Fruit fly (Drosophila melanogaster) whole organism, pupa: Measurements from ENCODE around the gene CG8117.

ENCODE experiments used
- CG10348 ChIP-seq: fragments of 200-800 bp; sonication (Bioruptor generic); IDR thresholded peaks from 2 replicates; pipeline ENCODE4 v1.3.6; 2022; ENCODE audit warnings: missing biosample characterization, missing genetic modification characterization
- CG12605 ChIP-seq: fragments of 200-800 bp; sonication (Bioruptor generic); IDR thresholded peaks from 2 replicates; pipeline ENCODE4 v1.3.6; 2022; ENCODE audit warnings: missing biosample characterization, missing genetic modification characterization
- CG13204 ChIP-seq: fragments of 200-800 bp; sonication (Bioruptor generic); optimal IDR thresholded peaks from 2 replicates; lab custom pipeline; 2018; ENCODE audit warnings: missing biosample characterization, mild to moderate bottlenecking, missing genetic modification characterization, moderate library complexity
- CG14655 ChIP-seq: fragments of 200-800 bp; sonication (Bioruptor generic); optimal IDR thresholded peaks from 3 replicates; lab custom pipeline; 2017; ENCODE audit warnings: mild to moderate bottlenecking, missing biosample characterization, missing genetic modification reagents, missing genetic modification characterization
- CG15710 ChIP-seq: fragments of 200-800 bp; sonication (Bioruptor generic); optimal IDR thresholded peaks from 2 replicates; lab custom pipeline; 2018; ENCODE audit warnings: missing biosample characterization, mild to moderate bottlenecking, missing genetic modification characterization, moderate library complexity
- CG17806 ChIP-seq: fragments of 200-800 bp; sonication (Bioruptor generic); optimal IDR thresholded peaks from 2 replicates; lab custom pipeline; 2018; ENCODE audit warnings: missing biosample characterization, mild to moderate bottlenecking, missing genetic modification characterization, moderate library complexity
- CG32121 ChIP-seq: fragments of 200-800 bp; sonication (Bioruptor generic); IDR thresholded peaks from 2 replicates; pipeline ENCODE4 v1.3.6; 2022; ENCODE audit warnings: missing biosample characterization, missing genetic modification characterization
- CG34367 ChIP-seq: fragments of 200-800 bp; sonication (Bioruptor generic); optimal IDR thresholded peaks from 2 replicates; lab custom pipeline; 2018; ENCODE audit warnings: missing biosample characterization, mild to moderate bottlenecking, missing genetic modification characterization
- CG4496 ChIP-seq: fragments of 200-800 bp; sonication (Bioruptor generic); IDR thresholded peaks from 3 replicates; pipeline ENCODE4 v1.3.6; 2022; ENCODE audit warnings: missing biosample characterization, missing genetic modification characterization
- CG8159 ChIP-seq: fragments of 200-800 bp; sonication (Bioruptor generic); optimal IDR thresholded peaks from 3 replicates; lab custom pipeline; 2018; ENCODE audit warnings: missing biosample characterization, mild to moderate bottlenecking, missing genetic modification characterization, moderate library complexity
- CG8301 ChIP-seq: fragments of 200-800 bp; sonication (Bioruptor generic); optimal IDR thresholded peaks from 2 replicates; lab custom pipeline; 2018; ENCODE audit warnings: missing biosample characterization, mild to moderate bottlenecking, missing genetic modification characterization
- CG9948 ChIP-seq: fragments of 200-800 bp; sonication (Bioruptor generic); optimal IDR thresholded peaks from 2 replicates; lab custom pipeline; 2018; ENCODE audit warnings: missing biosample characterization, mild to moderate bottlenecking, missing genetic modification characterization, moderate library complexity
- D1 ChIP-seq: fragments of 200-800 bp; sonication (Bioruptor generic); optimal IDR thresholded peaks from 2 replicates; lab custom pipeline; 2018; ENCODE audit warnings: missing biosample characterization, mild to moderate bottlenecking, missing genetic modification characterization, moderate library complexity
- EcR ChIP-seq: fragments of 200-800 bp; sonication (Bioruptor generic); optimal IDR thresholded peaks from 3 replicates; lab custom pipeline; 2019; ENCODE audit warnings: missing biosample characterization, missing genetic modification characterization, mild to moderate bottlenecking, moderate library complexity, missing genetic modification reagents
- Ets98B ChIP-seq: fragments of 200-800 bp; sonication (Bioruptor generic); IDR thresholded peaks from 2 replicates; pipeline ENCODE4 v1.3.6; 2022; ENCODE audit warnings: missing biosample characterization, missing genetic modification characterization
- Pif1A ChIP-seq: fragments of 200-800 bp; sonication (Bioruptor generic); optimal IDR thresholded peaks from 3 replicates; lab custom pipeline; 2016; ENCODE audit warnings: missing biosample characterization, missing genetic modification characterization
- Pif1B ChIP-seq: fragments of 200-800 bp; sonication (Bioruptor generic); optimal IDR thresholded peaks from 3 replicates; lab custom pipeline; 2016; ENCODE audit warnings: missing biosample characterization, missing genetic modification characterization
- Snoo ChIP-seq: fragments of 200-800 bp; sonication (Bioruptor generic); optimal IDR thresholded peaks from 3 replicates; lab custom pipeline; 2017; ENCODE audit warnings: missing biosample characterization, mild to moderate bottlenecking, missing genetic modification characterization, inconsistent platforms
- fd96Ca ChIP-seq: fragments of 200-800 bp; sonication (Bioruptor generic); IDR thresholded peaks from 3 replicates; pipeline ENCODE4 v1.3.6; 2022; ENCODE audit warnings: missing biosample characterization, missing genetic modification characterization
- gl ChIP-seq: fragments of 200-800 bp; sonication (Bioruptor generic); optimal IDR thresholded peaks from 2 replicates; lab custom pipeline; 2018; ENCODE audit warnings: missing biosample characterization, mild to moderate bottlenecking, missing genetic modification characterization
- rn ChIP-seq: fragments of 200-800 bp; sonication (Bioruptor generic); IDR thresholded peaks from 2 replicates; pipeline ENCODE4 v1.3.6; 2022; ENCODE audit warnings: missing biosample characterization, missing genetic modification characterization

Gene CG8117

dm6 chrX:15642056-15642455, 2.0 kb upstream of the CG8117 start:
- no peak for TF ChIP-seq CG12605 (GFP tag; lab: Robert Waterston, UW)
- peak; percentile 34 for TF ChIP-seq D1
- peak; percentile 81 for TF ChIP-seq CG8159 (tag; lab: Kevin White, UChicago)
- no peak for TF ChIP-seq CG32121 (GFP tag; lab: Robert Waterston, UW)
- TF ChIP-seq CG8301 (tag; lab: Kevin White, UChicago), result peak; percentile 33
- peak; percentile 64 for TF ChIP-seq CG34367
- TF ChIP-seq CG17806, result peak; percentile 69
- no peak for TF ChIP-seq Ets98B
- peak; percentile 66 for TF ChIP-seq CG9948 (tag; lab: Kevin White, UChicago)
- no peak for TF ChIP-seq EcR
- TF ChIP-seq Snoo (tag; lab: Kevin White, UChicago), result peak; percentile 66
- peak; percentile 66 for TF ChIP-seq Pif1B (GFP tag; lab: Kevin White, UChicago)
- TF ChIP-seq gl (tag; lab: Kevin White, UChicago), result peak; percentile 6
- no peak for TF ChIP-seq CG13204
- TF ChIP-seq rn (GFP tag; lab: Robert Waterston, UW), result no peak
- 0 out of 3 replicates have a peak, but pooled peaks have one; percentile 26 for TF ChIP-seq CG4496 (GFP tag; lab: Robert Waterston, UW)
- TF ChIP-seq CG14655 (GFP tag; lab: Kevin White, UChicago), result peak; percentile 57
- TF ChIP-seq CG15710 (tag; lab: Kevin White, UChicago), result peak; percentile 80
- peak; percentile 63 for TF ChIP-seq Pif1A (GFP tag; lab: Kevin White, UChicago)
- no peak for TF ChIP-seq CG10348 (GFP tag; lab: Robert Waterston, UW)
- TF ChIP-seq, all 21 proteins: peak for 13

dm6 chrX:15643210-15643609, 812 bp upstream of the CG8117 start:
- TF ChIP-seq CG14655 (GFP tag; lab: Kevin White, UChicago), result no peak
- no peak for TF ChIP-seq Ets98B
- TF ChIP-seq fd96Ca (GFP tag; lab: Robert Waterston, UW), result no peak
- no peak for TF ChIP-seq CG12605 (GFP tag; lab: Robert Waterston, UW)
- TF ChIP-seq Pif1A (GFP tag; lab: Kevin White, UChicago), result no peak
- no peak for TF ChIP-seq CG13204
- TF ChIP-seq CG9948 (tag; lab: Kevin White, UChicago), result no peak
- no peak for TF ChIP-seq CG8159 (tag; lab: Kevin White, UChicago)
- TF ChIP-seq EcR, result no peak
- TF ChIP-seq CG15710 (tag; lab: Kevin White, UChicago), result no peak
- no peak for TF ChIP-seq Snoo (tag; lab: Kevin White, UChicago)
- no peak for TF ChIP-seq Pif1B (GFP tag; lab: Kevin White, UChicago)
- no peak for TF ChIP-seq CG4496 (GFP tag; lab: Robert Waterston, UW)
- TF ChIP-seq rn (GFP tag; lab: Robert Waterston, UW), result no peak
- no peak for TF ChIP-seq gl (tag; lab: Kevin White, UChicago)

- TF ChIP-seq Pif1A (GFP tag; lab: Kevin White, UChicago), result no peak
- no peak for TF ChIP-seq CG17806
- no peak for TF ChIP-seq CG32121 (GFP tag; lab: Robert Waterston, UW)
- no peak for TF ChIP-seq gl (tag; lab: Kevin White, UChicago)
- no peak for TF ChIP-seq Snoo (tag; lab: Kevin White, UChicago)
- TF ChIP-seq CG8159 (tag; lab: Kevin White, UChicago), result no peak
- TF ChIP-seq fd96Ca (GFP tag; lab: Robert Waterston, UW), result no peak
Observed at dm6 chrX:15646792-15647191, 2.8 kb downstream of the CG8117 start.

dm6 chrX:15648180-15648579, 4.2 kb downstream of the CG8117 start:
- TF ChIP-seq CG8301 (tag; lab: Kevin White, UChicago) (no peak), CG12605 (GFP tag; lab: Robert Waterston, UW) (no peak), rn (GFP tag; lab: Robert Waterston, UW) (no peak), fd96Ca (GFP tag; lab: Robert Waterston, UW) (no peak), CG17806 (no peak), CG13204 (no peak), Pif1A (GFP tag; lab: Kevin White, UChicago) (no peak), Pif1B (GFP tag; lab: Kevin White, UChicago) (no peak), CG32121 (GFP tag; lab: Robert Waterston, UW) (no peak)

dm6 chrX:15649507-15649906, 5.5 kb downstream of the CG8117 start:
- TF ChIP-seq CG9948 (tag; lab: Kevin White, UChicago) (no peak), CG12605 (GFP tag; lab: Robert Waterston, UW) (no peak), CG17806 (no peak), fd96Ca (GFP tag; lab: Robert Waterston, UW) (no peak), CG15710 (tag; lab: Kevin White, UChicago) (no peak), CG4496 (GFP tag; lab: Robert Waterston, UW) (no peak), Pif1B (GFP tag; lab: Kevin White, UChicago) (no peak), CG14655 (GFP tag; lab: Kevin White, UChicago) (no peak), CG13204 (no peak), Ets98B (no peak)

dm6 chrX:15651559-15651958, 7.5 kb downstream of the CG8117 start:
- TF ChIP-seq CG14655 (GFP tag; lab: Kevin White, UChicago), result no peak
- TF ChIP-seq CG8159 (tag; lab: Kevin White, UChicago), result no peak
- TF ChIP-seq CG4496 (GFP tag; lab: Robert Waterston, UW), result 0 out of 3 replicates have a peak, but pooled peaks have one; percentile 15
